Fruit fly (Drosophila melanogaster) whole organism, embryonic: ENCODE data around the gene Dscam3.

Source experiments
- CG10147 ChIP-seq: fragments of 200-800 bp; sonication (Bioruptor generic); optimal IDR thresholded peaks from 2 replicates; lab custom pipeline; 2019; ENCODE audit warnings: missing biosample characterization, mild to moderate bottlenecking, missing genetic modification characterization, moderate library complexity
- CG12104 ChIP-seq: fragments of 200-800 bp; sonication (Bioruptor generic); optimal IDR thresholded peaks from 3 replicates; lab custom pipeline; 2016; ENCODE audit warnings: missing biosample characterization, missing genetic modification characterization
- CG12391 ChIP-seq: fragments of 200-800 bp; sonication (Bioruptor generic); optimal IDR thresholded peaks from 3 replicates; lab custom pipeline; 2018; ENCODE audit warnings: missing biosample characterization, mild to moderate bottlenecking, missing genetic modification characterization, moderate library complexity
- CG15269 ChIP-seq: fragments of 200-800 bp; sonication (Bioruptor generic); optimal IDR thresholded peaks from 2 replicates; lab custom pipeline; 2018; ENCODE audit warnings: missing biosample characterization, mild to moderate bottlenecking, missing genetic modification characterization, moderate library complexity
- CG17361 ChIP-seq: fragments of 200-800 bp; sonication (Bioruptor generic); IDR thresholded peaks from 3 replicates; pipeline ENCODE4 v1.3.6; 2022; ENCODE audit warnings: missing biosample characterization, missing genetic modification characterization
- CG17829 ChIP-seq: fragments of 200-800 bp; optimal IDR thresholded peaks from 2 replicates; lab custom pipeline; 2019; ENCODE audit warnings: missing biosample characterization, mild to moderate bottlenecking, missing genetic modification characterization, moderate library complexity
- CG18599 ChIP-seq: fragments of 200-800 bp; sonication (Bioruptor generic); optimal IDR thresholded peaks from 3 replicates; lab custom pipeline; 2017; ENCODE audit warnings: missing biosample characterization, missing genetic modification characterization, mild to moderate bottlenecking, moderate library complexity, missing genetic modification reagents
- CG2678 ChIP-seq: fragments of 200-800 bp; sonication (Bioruptor generic); optimal IDR thresholded peaks from 3 replicates; lab custom pipeline; 2019; ENCODE audit warnings: missing biosample characterization, mild to moderate bottlenecking, missing genetic modification characterization, moderate library complexity
- CG2875 ChIP-seq: fragments of 200-800 bp; sonication (Bioruptor generic); optimal IDR thresholded peaks from 2 replicates; lab custom pipeline; 2017; ENCODE audit warnings: missing biosample characterization, mild to moderate bottlenecking, missing genetic modification characterization, missing genetic modification reagents
- CG32532 ChIP-seq: fragments of 200-800 bp; sonication (Bioruptor generic); IDR thresholded peaks from 2 replicates; pipeline ENCODE4 v1.3.6; 2022; ENCODE audit warnings: missing biosample characterization, missing genetic modification characterization
- CG3281 ChIP-seq: fragments of 200-800 bp; sonication (Bioruptor generic); optimal IDR thresholded peaks from 3 replicates; lab custom pipeline; 2017; ENCODE audit warnings: missing biosample characterization, mild to moderate bottlenecking, missing genetic modification characterization
- CG8388 ChIP-seq: fragments of 200-800 bp; sonication (Bioruptor generic); optimal IDR thresholded peaks from 2 replicates; lab custom pipeline; 2019; ENCODE audit warnings: missing biosample characterization, mild to moderate bottlenecking, missing genetic modification characterization, moderate library complexity
- CG8765 ChIP-seq: fragments of 200-800 bp; sonication (Bioruptor generic); IDR thresholded peaks from 2 replicates; pipeline ENCODE4 v1.3.6; 2022; ENCODE audit warnings: missing biosample characterization, missing genetic modification characterization
- CG9437 ChIP-seq: fragments of 200-800 bp; sonication (Bioruptor generic); optimal IDR thresholded peaks from 2 replicates; lab custom pipeline; 2018; ENCODE audit warnings: missing biosample characterization, mild to moderate bottlenecking, missing genetic modification characterization
- D19A ChIP-seq: fragments of 200-800 bp; optimal IDR thresholded peaks from 3 replicates; lab custom pipeline; 2019; ENCODE audit warnings: missing biosample characterization, mild to moderate bottlenecking, missing genetic modification characterization, moderate library complexity
- Dad ChIP-seq: fragments of 200-800 bp; sonication (Bioruptor generic); optimal IDR thresholded peaks from 3 replicates; lab custom pipeline; 2016; ENCODE audit warnings: missing biosample characterization, missing genetic modification characterization
- Dek ChIP-seq: fragments of 200-800 bp; sonication (Bioruptor generic); optimal IDR thresholded peaks from 3 replicates; lab custom pipeline; 2019; ENCODE audit warnings: missing biosample characterization, mild to moderate bottlenecking, missing genetic modification characterization, moderate library complexity
- Hr3 ChIP-seq: fragments of 200-800 bp; sonication (Bioruptor generic); optimal IDR thresholded peaks from 3 replicates; lab custom pipeline; 2016; ENCODE audit warnings: missing biosample characterization, missing genetic modification characterization
- Lim3 ChIP-seq: fragments of 200-800 bp; sonication (Bioruptor generic); IDR thresholded peaks from 2 replicates; pipeline ENCODE4 v1.3.6; 2022; ENCODE audit warnings: missing biosample characterization, missing genetic modification characterization
- MTF-1 ChIP-seq: fragments of 200-800 bp; sonication (Bioruptor generic); optimal IDR thresholded peaks from 2 replicates; lab custom pipeline; 2018; ENCODE audit warnings: missing biosample characterization, mild to moderate bottlenecking, missing genetic modification characterization, borderline replicate concordance
- NFAT ChIP-seq: fragments of 200-800 bp; sonication (Bioruptor generic); IDR thresholded peaks from 2 replicates; pipeline ENCODE4 v1.3.6; 2022; ENCODE audit warnings: missing biosample characterization, missing genetic modification characterization
- PHDP ChIP-seq: fragments of 200-800 bp; sonication (Bioruptor generic); optimal IDR thresholded peaks from 3 replicates; lab custom pipeline; 2018; ENCODE audit warnings: missing biosample characterization, mild to moderate bottlenecking, missing genetic modification characterization, moderate library complexity
- Ptx1 ChIP-seq: fragments of 200-800 bp; sonication (Bioruptor generic); IDR thresholded peaks from 2 replicates; pipeline ENCODE4 v1.3.6; 2022; ENCODE audit warnings: missing biosample characterization, missing genetic modification characterization
- Xbp1 ChIP-seq: fragments of 200-800 bp; sonication (Bioruptor generic); optimal IDR thresholded peaks from 3 replicates; lab custom pipeline; 2016; ENCODE audit warnings: missing biosample characterization, mild to moderate bottlenecking, missing genetic modification characterization
- Xrp1 ChIP-seq: fragments of 200-800 bp; sonication (Bioruptor generic); IDR thresholded peaks from 2 replicates; pipeline ENCODE4 v1.3.6; 2022; ENCODE audit warnings: missing biosample characterization, missing genetic modification characterization
- ase ChIP-seq: fragments of 200-800 bp; sonication (Bioruptor generic); IDR thresholded peaks from 3 replicates; pipeline ENCODE4 v1.3.6; 2022; ENCODE audit warnings: missing biosample characterization, missing genetic modification characterization
- az2 ChIP-seq: fragments of 200-800 bp; sonication (Bioruptor generic); optimal IDR thresholded peaks from 3 replicates; lab custom pipeline; 2016; ENCODE audit warnings: missing biosample characterization, missing genetic modification characterization
- bcd ChIP-seq: fragments of 200-800 bp; sonication (Bioruptor generic); optimal IDR thresholded peaks from 2 replicates; lab custom pipeline; 2017; ENCODE audit warnings: missing biosample characterization, mild to moderate bottlenecking, missing genetic modification characterization
- bsh ChIP-seq, 2 experiments: fragments of 200-800 bp; sonication (Bioruptor generic); optimal IDR thresholded peaks; 2 replicates each; lab custom pipeline; 2017 to 2018; ENCODE audit warnings: mild to moderate bottlenecking in 2 of 2, missing biosample characterization in 2 of 2, missing genetic modification characterization in 2 of 2, moderate library complexity in 1 of 2
- cg ChIP-seq: fragments of 200-800 bp; sonication (Bioruptor generic); optimal IDR thresholded peaks from 3 replicates; lab custom pipeline; 2019; ENCODE audit warnings: missing biosample characterization, mild to moderate bottlenecking, missing genetic modification characterization, moderate library complexity
- dysf ChIP-seq: fragments of 200-800 bp; sonication (Bioruptor generic); IDR thresholded peaks from 3 replicates; pipeline ENCODE4 v1.3.6; 2022; ENCODE audit warnings: missing biosample characterization, missing genetic modification characterization
- fd64A ChIP-seq: fragments of 200-800 bp; sonication (Bioruptor generic); optimal IDR thresholded peaks from 3 replicates; lab custom pipeline; 2018; ENCODE audit warnings: missing biosample characterization, mild to moderate bottlenecking, missing genetic modification characterization
- hb ChIP-seq: fragments of 200-800 bp; sonication (Bioruptor generic); IDR thresholded peaks from 3 replicates; pipeline ENCODE4 v1.3.6; 2022; ENCODE audit warnings: missing biosample characterization, missing genetic modification characterization; ENCODE audit not compliant: partially characterized antibody
- ken ChIP-seq: fragments of 200-800 bp; sonication (Bioruptor generic); IDR thresholded peaks from 3 replicates; pipeline ENCODE4 v1.3.6; 2022; ENCODE audit warnings: missing biosample characterization, missing genetic modification characterization
- lab ChIP-seq: fragments of 200-800 bp; sonication (Bioruptor generic); optimal IDR thresholded peaks from 3 replicates; lab custom pipeline; 2017; ENCODE audit warnings: missing biosample characterization, missing genetic modification characterization, mild to moderate bottlenecking, moderate library complexity, missing genetic modification reagents
- lola ChIP-seq, 3 experiments: fragments of >200 bp in 2 of 3; fragments of 200-800 bp in 1 of 3; sonication (Bioruptor generic) in 1 of 3; optimal IDR thresholded peaks; 2 replicates each; lab custom pipeline; 2017 to 2019; ENCODE audit warnings: missing biosample characterization in 3 of 3, missing genetic modification characterization in 3 of 3, mild to moderate bottlenecking in 1 of 3, moderate library complexity in 1 of 3
- org-1 ChIP-seq: fragments of 200-800 bp; sonication (Bioruptor generic); optimal IDR thresholded peaks from 2 replicates; lab custom pipeline; 2017; ENCODE audit warnings: missing biosample characterization, missing genetic modification characterization
- phol ChIP-seq: fragments of 200-800 bp; sonication (Bioruptor generic); optimal IDR thresholded peaks from 3 replicates; lab custom pipeline; 2018; ENCODE audit warnings: missing biosample characterization, mild to moderate bottlenecking, missing genetic modification characterization, moderate library complexity
- prd ChIP-seq, 3 experiments: fragments of >200 bp in 2 of 3; fragments of 200-800 bp in 1 of 3; sonication (Bioruptor generic) in 1 of 3; optimal IDR thresholded peaks in 2 of 3; IDR thresholded peaks in 1 of 3; 2 replicates in 2 of 3; 3 replicates in 1 of 3; pipeline versions ENCODE4 v1.3.6 to Lab custom; 2017 to 2022; ENCODE audit warnings: missing biosample characterization in 1 of 3, missing genetic modification characterization in 1 of 3
- sc ChIP-seq, 3 experiments: fragments of >200 bp in 2 of 3; fragments of 200-800 bp in 1 of 3; sonication (Bioruptor generic) in 1 of 3; optimal IDR thresholded peaks; 2 replicates in 2 of 3; 3 replicates in 1 of 3; lab custom pipeline; 2017; ENCODE audit warnings: mild to moderate bottlenecking in 1 of 3, missing biosample characterization in 1 of 3, missing genetic modification characterization in 1 of 3, missing genetic modification reagents in 1 of 3
- shn ChIP-seq: fragments of 200-800 bp; sonication (Bioruptor generic); optimal IDR thresholded peaks from 3 replicates; lab custom pipeline; 2016; ENCODE audit warnings: missing biosample characterization, missing genetic modification characterization
- slbo ChIP-seq: fragments of 200-800 bp; sonication (Bioruptor generic); IDR thresholded peaks from 2 replicates; pipeline ENCODE4 v1.3.6; 2022; ENCODE audit warnings: missing biosample characterization, missing genetic modification characterization
- trem ChIP-seq: fragments of 200-800 bp; optimal IDR thresholded peaks from 3 replicates; lab custom pipeline; 2019; ENCODE audit warnings: missing biosample characterization, mild to moderate bottlenecking, missing genetic modification characterization, moderate library complexity
- tx ChIP-seq: fragments of 200-800 bp; sonication (Bioruptor generic); optimal IDR thresholded peaks from 2 replicates; lab custom pipeline; 2016; ENCODE audit warnings: missing biosample characterization, missing genetic modification characterization
- unpg ChIP-seq: fragments of 200-800 bp; sonication (Bioruptor generic); optimal IDR thresholded peaks from 3 replicates; lab custom pipeline; 2018; ENCODE audit warnings: missing biosample characterization, mild to moderate bottlenecking, missing genetic modification characterization, moderate library complexity
- vvl ChIP-seq: fragments of 200-800 bp; sonication (Bioruptor generic); IDR thresholded peaks from 2 replicates; pipeline ENCODE4 v1.3.6; 2022; ENCODE audit warnings: missing biosample characterization, missing genetic modification characterization
- z ChIP-seq: fragments of 200-800 bp; sonication (Bioruptor generic); IDR thresholded peaks from 3 replicates; pipeline ENCODE4 v1.3.6; 2022; ENCODE audit warnings: missing biosample characterization, missing genetic modification characterization

The Dscam3 gene

dm6 chr3R:17535106-17535764, 29.8 kb upstream of the Dscam3 start (continued):
- 0 out of 2 replicates have a peak, but pooled peaks have one; percentile 5 for TF ChIP-seq NFAT (GFP tag; lab: Robert Waterston, UW)
- peak; percentile 41 for TF ChIP-seq org-1 (GFP tag; lab: Kevin White, UChicago)
- peak; percentile 65 for TF ChIP-seq CG8388
- TF ChIP-seq lola (GFP tag; optimal IDR thresholded peaks at IDR 0.05; lab: Kevin White, UChicago), result peak in 1 of 3 experiments; percentile 28
- TF ChIP-seq sc (optimal IDR thresholded peaks at IDR 0.05; lab: Kevin White, UChicago), result no peak
- no peak for TF ChIP-seq sc (GFP tag; optimal IDR thresholded peaks at IDR 0.05; lab: Kevin White, UChicago)
- TF ChIP-seq vvl, result peak; percentile 57; the same call in 1 of the 2 replicates
- TF ChIP-seq ase (GFP tag; lab: Robert Waterston, UW), result no peak
- TF ChIP-seq CG18599 (GFP tag; lab: Kevin White, UChicago), result peak; percentile 61
- TF ChIP-seq Dad (GFP tag; lab: Kevin White, UChicago), result no peak
- TF ChIP-seq CG2875, result peak; percentile 9
- TF ChIP-seq trem (tag; lab: Kevin White, UChicago), result peak; percentile 8
- TF ChIP-seq hb (GFP tag; lab: Robert Waterston, UW), result no peak
- TF ChIP-seq bcd (GFP tag; lab: Kevin White, UChicago), result peak; percentile 22
- TF ChIP-seq PHDP, result peak; percentile 68
- TF ChIP-seq CG2678 (tag; lab: Kevin White, UChicago), result peak; percentile 81
- no peak for TF ChIP-seq Lim3 (GFP tag; lab: Robert Waterston, UW)
- TF ChIP-seq tx (GFP tag; lab: Kevin White, UChicago), result no peak
- peak; percentile 70 for TF ChIP-seq CG17829 (tag; lab: Kevin White, UChicago)
- no peak for TF ChIP-seq z (GFP tag; lab: Robert Waterston, UW)
- TF ChIP-seq unpg, result peak; percentile 65
- TF ChIP-seq ken (GFP tag; lab: Robert Waterston, UW), result 0 out of 3 replicates have a peak, but pooled peaks have one; percentile 40
- no peak for TF ChIP-seq MTF-1 (GFP tag; lab: Kevin White, UChicago)
- peak; percentile 68 for TF ChIP-seq CG3281 (GFP tag; lab: Kevin White, UChicago)
- TF ChIP-seq CG32532 (GFP tag; lab: Robert Waterston, UW), result no peak; the same call in 1 of the 2 replicates
- TF ChIP-seq CG12391, result peak; percentile 74
- TF ChIP-seq lab, result peak; percentile 35
- TF ChIP-seq Xbp1 (GFP tag; lab: Kevin White, UChicago), result peak; percentile 13
- TF ChIP-seq CG10147, result peak; percentile 2
- TF ChIP-seq bsh (GFP tag; optimal IDR thresholded peaks at IDR 0.05; lab: Kevin White, UChicago), result peak in 1 of 2 experiments; percentile 34
- peak; percentile 77 for TF ChIP-seq CG17361 (GFP tag; lab: Robert Waterston, UW)
- TF ChIP-seq Ptx1 (GFP tag; lab: Robert Waterston, UW), result peak; percentile 21; the same call in 1 of the 2 replicates
- TF ChIP-seq CG15269 (tag; lab: Kevin White, UChicago), result peak; percentile 75
- peak; percentile 43 for TF ChIP-seq cg (GFP tag; lab: Kevin White, UChicago)
- peak; percentile 26 for TF ChIP-seq Dek (tag; lab: Kevin White, UChicago)
- TF ChIP-seq az2 (GFP tag; lab: Kevin White, UChicago), result no peak
- peak; percentile 55 for TF ChIP-seq CG9437 (GFP tag; lab: Kevin White, UChicago)
- peak; percentile 18; the same call in 1 of the 2 replicates for TF ChIP-seq slbo (GFP tag; lab: Robert Waterston, UW)
- peak; percentile 56 for TF ChIP-seq Xrp1
- TF ChIP-seq Hr3 (GFP tag; lab: Kevin White, UChicago), result peak; percentile 40
- TF ChIP-seq prd (optimal IDR thresholded peaks at IDR 0.05; lab: Kevin White, UChicago), result no peak
- TF ChIP-seq prd (GFP tag; IDR thresholded peaks at IDR 0.05; lab: Robert Waterston, UW), result 0 out of 3 replicates have a peak, but pooled peaks have one; percentile 32
- TF ChIP-seq shn (GFP tag; lab: Kevin White, UChicago), result no peak
- peak; percentile 29 for TF ChIP-seq CG12104
- TF ChIP-seq fd64A (GFP tag; lab: Kevin White, UChicago), result no peak
- no peak for TF ChIP-seq CG8765 (GFP tag; lab: Robert Waterston, UW)
- peak; percentile 40 for TF ChIP-seq D19A (tag; lab: Kevin White, UChicago)
- peak; percentile 58 for TF ChIP-seq phol
- peak; percentile 57 for TF ChIP-seq dysf (GFP tag; lab: Robert Waterston, UW)
